Fruit fly (Drosophila melanogaster): ENCODE measurements around the gene Qsox4.

Gene Qsox4

DNA sequence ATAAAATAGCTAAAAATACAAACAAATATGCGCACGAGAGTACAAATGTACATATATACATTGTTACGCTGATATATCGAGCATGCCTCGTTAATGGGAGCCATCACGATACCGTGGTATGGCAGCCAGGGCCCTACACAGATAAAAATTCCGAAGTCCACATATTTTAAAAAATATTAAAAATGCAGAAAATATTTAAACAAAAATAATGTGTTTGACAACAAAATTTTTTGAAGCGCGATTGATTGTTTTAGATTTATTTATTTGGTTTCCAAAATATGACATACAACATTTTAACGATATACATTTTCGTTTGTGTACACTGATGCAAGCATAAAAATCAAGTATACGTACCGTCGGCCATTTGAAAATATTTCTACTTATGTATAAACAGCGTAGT lies 24.2 kb downstream of the Qsox4 start (continued):
- TF ChIP-seq CG13287 (GFP tag; IDR thresholded peaks at IDR 0.05; ENCODE audit: partially characterized antibody) (no peak), Kr (GFP tag; optimal IDR thresholded peaks at IDR 0.05) (no peak), Rx (GFP tag; IDR thresholded peaks at IDR 0.05) (peak; percentile 57), CG14860 (GFP tag; IDR thresholded peaks at IDR 0.05; ENCODE audit: partially characterized antibody) (no peak), trh (GFP tag; optimal IDR thresholded peaks at IDR 0.05) (no peak), tna (GFP tag; IDR thresholded peaks at IDR 0.05; ENCODE audit: partially characterized antibody) (no peak), fru (optimal IDR thresholded peaks at IDR 0.05) (no peak), Gug (GFP tag; IDR thresholded peaks at IDR 0.05) (peak; percentile 51; the same call in 2 of the 4 replicates), Meics (GFP tag; optimal IDR thresholded peaks at IDR 0.05) (peak; percentile 89), Sox100B (GFP tag; optimal IDR thresholded peaks at IDR 0.05) (peak; percentile 62), gcm (GFP tag; optimal IDR thresholded peaks at IDR 0.05) (peak; percentile 52), ftz-f1 (GFP tag; optimal IDR thresholded peaks at IDR 0.05) (no peak), Asciz (GFP tag; optimal IDR thresholded peaks at IDR 0.05) (peak; percentile 72), bbx (GFP tag; IDR thresholded peaks at IDR 0.05; ENCODE audit: partially characterized antibody) (no peak), Dbx (GFP tag; IDR thresholded peaks at IDR 0.05) (peak; percentile 92), sug (tag; optimal IDR thresholded peaks at IDR 0.05) (peak; percentile 13), Hr3 (GFP tag; optimal IDR thresholded peaks at IDR 0.05) (peak; percentile 66), shn (GFP tag; optimal IDR thresholded peaks at IDR 0.05) (peak; percentile 32), Med (GFP tag) (peak; percentile 95), az2 (GFP tag; optimal IDR thresholded peaks at IDR 0.05) (peak; percentile 59), ato (GFP tag; IDR thresholded peaks at IDR 0.05; ENCODE audit: partially characterized antibody) (no peak), unc-4 (GFP tag; IDR thresholded peaks at IDR 0.05; ENCODE audit: partially characterized antibody) (no peak), CG14667 (GFP tag; IDR thresholded peaks at IDR 0.05) (peak; percentile 55; the same call in 1 of the 2 replicates), mirr (GFP tag; optimal IDR thresholded peaks at IDR 0.05) (peak; percentile 12), CG13424 (tag; optimal IDR thresholded peaks at IDR 0.05) (peak; percentile 63), caup (GFP tag; optimal IDR thresholded peaks at IDR 0.05; ENCODE audit: severe bottlenecking) (peak; percentile 84), CG13624 (GFP tag; optimal IDR thresholded peaks at IDR 0.05) (peak; percentile 78), NC2α (GFP tag; optimal IDR thresholded peaks at IDR 0.05) (no peak), Scr (GFP tag; IDR thresholded peaks at IDR 0.05; ENCODE audit: partially characterized antibody) (no peak), Dip2 (GFP tag; IDR thresholded peaks at IDR 0.05) (no peak), CG32532 (GFP tag; IDR thresholded peaks at IDR 0.05) (peak; percentile 93), jigr1 (GFP tag; IDR thresholded peaks at IDR 0.05) (peak; percentile 60; the same call in 1 of the 3 replicates), kni (GFP tag; optimal IDR thresholded peaks at IDR 0.05) (no peak), nerfin-1 (tag; optimal IDR thresholded peaks at IDR 0.05) (no peak), CG8089 (GFP tag; optimal IDR thresholded peaks at IDR 0.05) (peak; percentile 13), dmrt99B (tag; optimal IDR thresholded peaks at IDR 0.05) (peak; percentile 84), CG13123 (GFP tag; optimal IDR thresholded peaks at IDR 0.05) (no peak), cas (GFP tag; IDR thresholded peaks at IDR 0.05) (peak; percentile 77), maf-S (GFP tag; optimal IDR thresholded peaks at IDR 0.05) (peak; percentile 73), CG7987 (GFP tag; optimal IDR thresholded peaks at IDR 0.05) (peak; percentile 74), Drgx (GFP tag; IDR thresholded peaks at IDR 0.05) (peak; percentile 88), Fer3 (tag; optimal IDR thresholded peaks at IDR 0.05) (peak; percentile 90), CG3163 (GFP tag; optimal IDR thresholded peaks at IDR 0.05) (peak; percentile 40), sob (GFP tag; IDR thresholded peaks at IDR 0.05) (peak; percentile 89), CG1832 (GFP tag; optimal IDR thresholded peaks at IDR 0.05) (no peak), Sry-β (GFP tag; optimal IDR thresholded peaks at IDR 0.05) (no peak), HLH4C (GFP tag; IDR thresholded peaks at IDR 0.05; ENCODE audit: partially characterized antibody) (no peak), CG8765 (GFP tag; IDR thresholded peaks at IDR 0.05) (no peak; the same call in 1 of the 2 replicates), crp (GFP tag; optimal IDR thresholded peaks at IDR 0.05) (peak in 1 of 2 experiments; percentile 8), CG31441 (GFP tag; IDR thresholded peaks at IDR 0.05) (peak; percentile 77)

Measured in whole organism, embryonic.